Worm (Caenorhabditis elegans) whole organism, mixed stage, embryonic: ENCODE results near the gene ZK795.2.
A peak's percentile ranks its signal among the peaks of the same experiment; 100 is the strongest.

Experiments used
- M03D4.4 ChIP-seq: sonication (generic microtip); optimal IDR thresholded peaks from 2 replicates; lab custom pipeline; 2017; ENCODE audit warnings: mild to moderate bottlenecking, missing genetic modification characterization, missing compliant biosample characterization
- bed-3 ChIP-seq: fragments of 200-800 bp; sonication (Bioruptor generic); optimal IDR thresholded peaks from 3 replicates; lab custom pipeline; 2018; ENCODE audit warnings: mild to moderate bottlenecking, missing genetic modification characterization, moderate library complexity, missing compliant biosample characterization
- ceh-43 ChIP-seq: fragments of 200-800 bp; sonication (Bioruptor generic); optimal IDR thresholded peaks from 2 replicates; lab custom pipeline; 2018; ENCODE audit warnings: mild to moderate bottlenecking, missing genetic modification characterization, moderate library complexity, missing compliant biosample characterization
- ces-1 ChIP-seq: fragments of 150-350 bp; optimal IDR thresholded peaks from 2 replicates; lab custom pipeline; 2014; ENCODE audit warnings: missing biosample characterization, missing genetic modification reagents, missing genetic modification characterization
- cnd-1 ChIP-seq: fragments of 200-800 bp; sonication (Bioruptor generic); optimal IDR thresholded peaks from 2 replicates; lab custom pipeline; 2018; ENCODE audit warnings: mild to moderate bottlenecking, missing genetic modification characterization, missing compliant biosample characterization
- drap-1 ChIP-seq: fragments of 200-800 bp; sonication (Bioruptor generic); optimal IDR thresholded peaks from 3 replicates; lab custom pipeline; 2018; ENCODE audit warnings: mild to moderate bottlenecking, missing genetic modification characterization, missing compliant biosample characterization
- elt-1 ChIP-seq: sonication (generic microtip); optimal IDR thresholded peaks from 2 replicates; lab custom pipeline; 2017; ENCODE audit warnings: missing genetic modification characterization, mild to moderate bottlenecking, missing compliant biosample characterization, antibody characterized with exemption, moderate library complexity, borderline replicate concordance; ENCODE audit not compliant: insufficient read depth
- elt-3 ChIP-seq: fragments of 150-350 bp; optimal IDR thresholded peaks from 2 replicates; lab custom pipeline; 2014; ENCODE audit warnings: missing biosample characterization, missing genetic modification characterization
- flh-1 ChIP-seq: fragments of 200-800 bp; sonication (Bioruptor generic); optimal IDR thresholded peaks from 2 replicates; lab custom pipeline; 2018; ENCODE audit warnings: mild to moderate bottlenecking, missing genetic modification characterization, moderate library complexity, missing compliant biosample characterization
- ham-2 ChIP-seq: fragments of 200-800 bp; sonication (Bioruptor generic); optimal IDR thresholded peaks from 2 replicates; lab custom pipeline; 2018; ENCODE audit warnings: mild to moderate bottlenecking, missing genetic modification characterization, missing compliant biosample characterization
- hlh-1 ChIP-seq: fragments of 150-350 bp; optimal IDR thresholded peaks from 2 replicates; lab custom pipeline; 2014; ENCODE audit warnings: missing biosample characterization, missing genetic modification reagents, missing genetic modification characterization
- lin-13 ChIP-seq: fragments of 150-350 bp; optimal IDR thresholded peaks from 2 replicates; lab custom pipeline; 2014; ENCODE audit warnings: missing biosample characterization, missing genetic modification characterization
- lin-32 ChIP-seq: fragments of 200-800 bp; sonication (Bioruptor generic); optimal IDR thresholded peaks from 2 replicates; lab custom pipeline; 2018; ENCODE audit warnings: mild to moderate bottlenecking, missing genetic modification characterization, missing compliant biosample characterization
- lsy-2 ChIP-seq: fragments of 150-350 bp; optimal IDR thresholded peaks from 2 replicates; lab custom pipeline; 2014; ENCODE audit warnings: missing biosample characterization, missing genetic modification characterization
- mab-5 ChIP-seq: fragments of 150-350 bp; optimal IDR thresholded peaks from 2 replicates; lab custom pipeline; 2014; ENCODE audit warnings: missing biosample characterization, missing genetic modification characterization
- mls-2 ChIP-seq: sonication (generic microtip); optimal IDR thresholded peaks from 2 replicates; lab custom pipeline; 2016; ENCODE audit warnings: mild to moderate bottlenecking, missing genetic modification characterization, moderate library complexity, missing compliant biosample characterization
- nhr-12 ChIP-seq: fragments of 150-350 bp; optimal IDR thresholded peaks from 2 replicates; lab custom pipeline; 2014; ENCODE audit warnings: missing biosample characterization, missing genetic modification characterization
- nhr-237 ChIP-seq: fragments of 150-350 bp; optimal IDR thresholded peaks from 2 replicates; lab custom pipeline; 2014; ENCODE audit warnings: missing biosample characterization, missing genetic modification characterization
- nhr-28 ChIP-seq: fragments of 150-350 bp; optimal IDR thresholded peaks from 2 replicates; lab custom pipeline; 2014; ENCODE audit warnings: missing biosample characterization, missing genetic modification characterization
- nhr-76 ChIP-seq: sonication (generic microtip); optimal IDR thresholded peaks from 2 replicates; lab custom pipeline; 2017; ENCODE audit warnings: missing biosample characterization, missing genetic modification characterization
- pha-4 ChIP-seq: fragments of 150-350 bp; optimal IDR thresholded peaks from 2 replicates; lab custom pipeline; 2018; ENCODE audit warnings: missing biosample characterization, missing genetic modification reagents, missing genetic modification characterization
- sem-2 ChIP-seq: fragments of 200-800 bp; sonication (Bioruptor generic); optimal IDR thresholded peaks from 2 replicates; lab custom pipeline; 2018; ENCODE audit warnings: mild to moderate bottlenecking, missing genetic modification characterization, missing compliant biosample characterization
- sptf-1 ChIP-seq: sonication (generic microtip); optimal IDR thresholded peaks from 2 replicates; lab custom pipeline; 2017; ENCODE audit warnings: mild to moderate bottlenecking, missing genetic modification characterization, moderate library complexity, missing compliant biosample characterization
- tbx-8 ChIP-seq: fragments of 200-800 bp; sonication (Bioruptor generic); optimal IDR thresholded peaks from 2 replicates; lab custom pipeline; 2018; ENCODE audit warnings: mild to moderate bottlenecking, missing genetic modification characterization, moderate library complexity, missing compliant biosample characterization
- unc-120 ChIP-seq: sonication (generic microtip); optimal IDR thresholded peaks from 2 replicates; lab custom pipeline; 2017; ENCODE audit warnings: missing genetic modification characterization, missing compliant biosample characterization; ENCODE audit not compliant: poor library complexity, severe bottlenecking
- unc-39 ChIP-seq: fragments of 150-350 bp; optimal IDR thresholded peaks from 2 replicates; lab custom pipeline; 2014; ENCODE audit warnings: missing biosample characterization, missing genetic modification characterization
- unc-62 ChIP-seq: fragments of 150-350 bp; optimal IDR thresholded peaks from 2 replicates; lab custom pipeline; 2014; ENCODE audit warnings: missing biosample characterization, missing genetic modification reagents, missing genetic modification characterization
- zip-8 ChIP-seq: fragments of 150-350 bp; optimal IDR thresholded peaks from 2 replicates; lab custom pipeline; 2014; ENCODE audit warnings: missing biosample characterization, missing genetic modification characterization
- ztf-11 ChIP-seq: fragments of 150-350 bp; optimal IDR thresholded peaks from 2 replicates; lab custom pipeline; 2014; ENCODE audit warnings: missing biosample characterization, missing genetic modification characterization

Gene ZK795.2

ce11 chrIV:12583181-12583580 lies 24.4 kb upstream of the ZK795.2 start:
- no peak for TF ChIP-seq nhr-28
- peak; percentile 46 for TF ChIP-seq ces-1 (GFP tag; lab: Kevin White, UChicago)

DNA sequence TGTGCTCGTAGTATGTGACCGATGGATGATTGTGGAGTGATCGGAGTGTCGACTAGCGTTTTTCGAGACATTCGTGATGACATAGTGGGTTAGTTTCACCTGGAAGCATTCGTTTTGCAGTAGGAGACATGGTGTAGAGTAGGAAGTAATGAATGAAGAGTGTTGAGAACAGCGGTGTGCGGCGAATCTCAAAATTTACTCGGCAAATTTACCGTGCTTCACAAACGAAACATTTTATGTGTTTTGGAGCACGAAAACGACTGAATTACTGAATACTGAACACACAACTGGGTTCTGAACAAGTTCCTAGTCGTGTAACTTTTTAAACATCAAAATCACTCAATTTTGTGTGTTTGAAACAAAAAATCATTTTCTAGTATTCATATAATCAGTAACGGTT lies 22.3 kb upstream of the ZK795.2 start, which contains the start of gene K08E7.6:
TSS of gene K08E7.6 (minus strand) at position 101 of the 400 bp plus-strand sequence.
- TF ChIP-seq mab-5 (tag; lab: Kevin White, UChicago) (no peak), M03D4.4 (tag; lab: Kevin White, UChicago) (no peak), unc-120 (tag; lab: Kevin White, UChicago) (no peak), elt-3 (tag; lab: Kevin White, UChicago) (no peak), lin-32 (GFP tag; lab: Kevin White, UChicago) (no peak), unc-39 (tag; lab: Kevin White, UChicago) (no peak), zip-8 (no peak), ham-2 (GFP tag; lab: Kevin White, UChicago) (no peak), ceh-43 (GFP tag; lab: Kevin White, UChicago) (no peak), ztf-11 (tag; lab: Kevin White, UChicago) (no peak), elt-1 (no peak), tbx-8 (no peak)

DNA sequence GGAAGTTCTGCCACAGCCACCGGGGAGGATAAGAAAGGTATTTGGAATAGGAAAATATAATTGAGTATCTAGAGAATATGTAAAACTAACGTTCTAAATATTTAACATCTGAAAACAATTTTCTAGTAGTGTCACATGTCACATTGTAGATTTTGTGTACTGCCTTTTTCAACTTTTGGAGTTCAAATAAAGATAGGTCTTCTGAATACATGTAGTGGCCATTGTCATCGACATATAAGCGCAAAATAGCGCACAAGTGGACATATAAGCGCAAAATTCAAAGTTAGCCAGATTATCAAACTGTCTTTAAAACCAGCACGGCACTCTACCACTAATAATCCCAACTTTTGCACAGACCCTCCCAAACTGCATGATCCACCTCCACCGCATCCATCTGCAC lies 15.5 kb upstream of the ZK795.2 start:
- TF ChIP-seq mls-2 (tag; lab: Kevin White, UChicago) = no peak
- no peak for TF ChIP-seq unc-39 (tag; lab: Kevin White, UChicago)
- TF ChIP-seq nhr-12 (tag; lab: Kevin White, UChicago) = no peak
- TF ChIP-seq nhr-237 (tag; lab: Kevin White, UChicago) = no peak
- no peak for TF ChIP-seq nhr-28
- TF ChIP-seq flh-1 (GFP tag; lab: Kevin White, UChicago) = no peak
- TF ChIP-seq lin-32 (GFP tag; lab: Kevin White, UChicago) = no peak
- no peak for TF ChIP-seq drap-1 (GFP tag; lab: Kevin White, UChicago)
- TF ChIP-seq hlh-1 (tag; lab: Kevin White, UChicago) = no peak
- no peak for TF ChIP-seq unc-62 (GFP tag; lab: Kevin White, UChicago)
- no peak for TF ChIP-seq pha-4 (tag; lab: Kevin White, UChicago)
- no peak for TF ChIP-seq elt-3 (tag; lab: Kevin White, UChicago)
- no peak for TF ChIP-seq zip-8
- no peak for TF ChIP-seq unc-120 (tag; lab: Kevin White, UChicago)
- no peak for TF ChIP-seq ces-1 (GFP tag; lab: Kevin White, UChicago)
- TF ChIP-seq bed-3 (GFP tag; lab: Kevin White, UChicago) = no peak

DNA sequence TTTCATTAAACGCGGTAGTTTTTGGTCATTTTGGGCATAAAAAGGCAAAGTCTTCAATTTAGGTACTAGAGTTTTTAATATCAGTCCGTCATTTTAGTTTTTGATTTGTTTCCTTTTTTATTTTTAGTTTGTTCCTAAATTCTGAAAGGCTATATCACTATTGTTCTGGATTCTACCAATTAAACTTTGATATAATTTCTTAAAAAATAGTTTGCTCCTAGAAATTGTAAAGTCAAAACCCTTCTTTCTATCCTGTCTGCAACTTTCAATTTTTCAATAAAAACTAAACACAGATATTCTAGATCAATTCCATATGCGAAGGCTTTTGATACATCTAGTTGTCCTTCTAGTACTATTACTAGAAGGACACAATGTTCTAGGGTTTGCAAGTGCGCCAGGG lies 14.3 kb upstream of the ZK795.2 start, which contains the start of gene K08E7.5:
TSS of gene K08E7.5 (plus strand) at position 301 of the 400 bp plus-strand sequence.
- TF ChIP-seq tbx-8 (no peak), lin-32 (GFP tag; lab: Kevin White, UChicago) (no peak), M03D4.4 (tag; lab: Kevin White, UChicago) (no peak), lin-13 (tag; lab: Kevin White, UChicago) (no peak), sem-2 (no peak), mls-2 (tag; lab: Kevin White, UChicago) (no peak)
- TF ChIP-seq, all 35 proteins: peak for 0

- TF ChIP-seq pha-4 (tag; lab: Kevin White, UChicago) = no peak
- no peak for TF ChIP-seq lsy-2 (tag; lab: Kevin White, UChicago)
- TF ChIP-seq lin-13 (tag; lab: Kevin White, UChicago) = no peak
- no peak for TF ChIP-seq nhr-76 (tag; lab: Kevin White, UChicago)
- no peak for TF ChIP-seq cnd-1 (tag; lab: Kevin White, UChicago)
- no peak for TF ChIP-seq sptf-1 (tag; lab: Kevin White, UChicago)
- no peak for TF ChIP-seq sem-2
- TF ChIP-seq lin-32 (GFP tag; lab: Kevin White, UChicago) = no peak
- TF ChIP-seq elt-1 = no peak
- no peak for TF ChIP-seq bed-3 (GFP tag; lab: Kevin White, UChicago)
- no peak for TF ChIP-seq unc-120 (tag; lab: Kevin White, UChicago)
- TF ChIP-seq, all 35 proteins: peak for 0
Observed at ce11 chrIV:12571047-12571446, 12.3 kb upstream of the ZK795.2 start, which contains the start of gene K08E7.4. TSS of gene K08E7.4 (minus strand) at chrIV:12571147.
